Worm (Caenorhabditis elegans) whole organism, L4 larva: ENCODE results near the gene hira-1.

Source experiments
- F37D6.2 ChIP-seq: sonication (generic microtip); optimal IDR thresholded peaks from 2 replicates; lab custom pipeline; 2016; ENCODE audit warnings: mild to moderate bottlenecking, missing genetic modification characterization, missing compliant biosample characterization
- R02D3.7 ChIP-seq: fragments of 150-350 bp; sonication (generic microtip); optimal IDR thresholded peaks from 3 replicates; lab custom pipeline; 2014; ENCODE audit warnings: missing biosample characterization, missing genetic modification characterization
- T20F7.1 ChIP-seq: fragments of 200-800 bp; sonication (Bioruptor generic); optimal IDR thresholded peaks from 2 replicates; lab custom pipeline; 2018; ENCODE audit warnings: mild to moderate bottlenecking, missing genetic modification characterization, missing compliant biosample characterization
- Y48G9A.11 ChIP-seq: fragments of 200-800 bp; sonication (Bioruptor generic); IDR thresholded peaks from 2 replicates; pipeline ENCODE4 v1.3.6; 2022; ENCODE audit warnings: missing genetic modification reagents, missing genetic modification characterization, missing compliant biosample characterization
- Y5F2A.4 ChIP-seq: fragments of 200-800 bp; sonication (Bioruptor generic); optimal IDR thresholded peaks from 2 replicates; lab custom pipeline; 2018; ENCODE audit warnings: mild to moderate bottlenecking, missing genetic modification characterization, missing compliant biosample characterization
- Y75B8A.6 ChIP-seq: fragments of 200-800 bp; sonication (Bioruptor generic); IDR thresholded peaks from 2 replicates; pipeline ENCODE4 v1.3.6; 2022; ENCODE audit warnings: missing genetic modification reagents, missing genetic modification characterization, missing compliant biosample characterization
- aha-1 ChIP-seq: fragments of 150-350 bp; peaks from one replicate; lab custom pipeline; 2014; ENCODE audit warnings: missing biosample characterization, missing genetic modification characterization
- attf-4 ChIP-seq: sonication (generic microtip); optimal IDR thresholded peaks from 3 replicates; lab custom pipeline; 2017; ENCODE audit warnings: missing biosample characterization, missing genetic modification characterization
- ceh-20 ChIP-seq: fragments of 200-800 bp; sonication (Bioruptor generic); IDR thresholded peaks from 2 replicates; pipeline ENCODE4 v1.3.6; 2022; ENCODE audit warnings: missing genetic modification reagents, missing genetic modification characterization, missing compliant biosample characterization
- daf-16 ChIP-seq, 3 experiments: sonication (generic microtip); optimal IDR thresholded peaks; 2 replicates each; lab custom pipeline; 2016 to 2017; ENCODE audit warnings: missing genetic modification characterization in 3 of 3, missing genetic modification reagents in 3 of 3, mild to moderate bottlenecking in 2 of 3, missing compliant biosample characterization in 2 of 3, missing biosample characterization in 1 of 3, moderate library complexity in 1 of 3
- daf-8 ChIP-seq: fragments of 200-800 bp; sonication (Bioruptor generic); IDR thresholded peaks from 2 replicates; pipeline ENCODE4 v1.3.6; 2022; ENCODE audit warnings: missing genetic modification characterization, missing compliant biosample characterization
- dmd-6 ChIP-seq: fragments of 200-800 bp; sonication (Bioruptor generic); IDR thresholded peaks from 2 replicates; pipeline ENCODE4 v1.3.6; 2022; ENCODE audit warnings: missing genetic modification reagents, missing genetic modification characterization, missing compliant biosample characterization
- dpl-1 ChIP-seq: fragments of 150-350 bp; optimal IDR thresholded peaks from 2 replicates; lab custom pipeline; 2014; ENCODE audit warnings: missing biosample characterization, missing genetic modification reagents, missing genetic modification characterization
- duxl-1 ChIP-seq: sonication (generic microtip); optimal IDR thresholded peaks from 2 replicates; lab custom pipeline; 2016; ENCODE audit warnings: mild to moderate bottlenecking, missing genetic modification characterization, moderate library complexity, missing compliant biosample characterization; ENCODE audit not compliant: poor library complexity
- egl-43 ChIP-seq: fragments of 200-800 bp; sonication (Bioruptor generic); IDR thresholded peaks from 2 replicates; pipeline ENCODE4 v1.3.6; 2022; ENCODE audit warnings: missing genetic modification reagents, missing genetic modification characterization, missing compliant biosample characterization
- fos-1 ChIP-seq: fragments of 150-350 bp; optimal IDR thresholded peaks from 2 replicates; lab custom pipeline; 2014; ENCODE audit warnings: missing biosample characterization, missing genetic modification characterization
- gei-8 ChIP-seq: fragments of 200-800 bp; sonication (Bioruptor generic); optimal IDR thresholded peaks from 2 replicates; lab custom pipeline; 2018; ENCODE audit warnings: mild to moderate bottlenecking, missing genetic modification characterization, missing compliant biosample characterization
- hlh-30 ChIP-seq: sonication (generic microtip); optimal IDR thresholded peaks from 2 replicates; lab custom pipeline; 2017; ENCODE audit warnings: antibody characterized with exemption, mild to moderate bottlenecking, missing genetic modification characterization, missing compliant biosample characterization; ENCODE audit not compliant: insufficient read depth
- hmg-1.1 ChIP-seq: fragments of 200-800 bp; sonication (Bioruptor generic); IDR thresholded peaks from 2 replicates; pipeline ENCODE4 v1.3.6; 2022; ENCODE audit warnings: missing genetic modification reagents, missing genetic modification characterization, missing compliant biosample characterization
- lim-7 ChIP-seq: fragments of 200-800 bp; sonication (Bioruptor generic); IDR thresholded peaks from 2 replicates; pipeline ENCODE4 v1.3.6; 2022; ENCODE audit warnings: missing genetic modification characterization, missing compliant biosample characterization
- lin-13 ChIP-seq: fragments of 150-350 bp; optimal IDR thresholded peaks from 2 replicates; lab custom pipeline; 2014; ENCODE audit warnings: missing biosample characterization, missing genetic modification reagents, missing genetic modification characterization
- lin-15B ChIP-seq: fragments of 150-350 bp; sonication (generic microtip); optimal IDR thresholded peaks from 3 replicates; lab custom pipeline; 2014; ENCODE audit warnings: missing biosample characterization, missing genetic modification characterization
- lin-29 ChIP-seq: fragments of 200-800 bp; sonication (Bioruptor generic); IDR thresholded peaks from 2 replicates; pipeline ENCODE4 v1.3.6; 2022; ENCODE audit warnings: missing genetic modification reagents, missing genetic modification characterization, missing compliant biosample characterization
- lir-3 ChIP-seq: sonication (generic microtip); optimal IDR thresholded peaks from 2 replicates; lab custom pipeline; 2016; ENCODE audit warnings: mild to moderate bottlenecking, missing genetic modification characterization, missing compliant biosample characterization
- lsy-2 ChIP-seq, 2 experiments: fragments of 150-350 bp in 1 of 2; sonication (generic microtip) in 1 of 2; optimal IDR thresholded peaks; 2 replicates each; lab custom pipeline; 2014 to 2017; ENCODE audit warnings: missing biosample characterization in 2 of 2, missing genetic modification characterization in 2 of 2
- madf-9 ChIP-seq: fragments of 200-800 bp; sonication (Bioruptor generic); conservative IDR thresholded peaks from 2 replicates; pipeline ENCODE4 v1.3.6; 2022; ENCODE audit warnings: missing genetic modification reagents, missing genetic modification characterization, missing compliant biosample characterization
- mdt-29 ChIP-seq: fragments of 200-800 bp; sonication (Bioruptor generic); IDR thresholded peaks from 2 replicates; pipeline ENCODE4 v1.3.6; 2022; ENCODE audit warnings: missing genetic modification reagents, missing genetic modification characterization, missing compliant biosample characterization
- mxl-2 ChIP-seq: fragments of 200-800 bp; sonication (Bioruptor generic); conservative IDR thresholded peaks from 2 replicates; pipeline ENCODE4 v1.3.6; 2022; ENCODE audit warnings: missing genetic modification reagents, missing genetic modification characterization, missing compliant biosample characterization
- nhr-10 ChIP-seq: fragments of 150-350 bp; optimal IDR thresholded peaks from 2 replicates; lab custom pipeline; 2014; ENCODE audit warnings: missing biosample characterization, missing genetic modification characterization
- nhr-102 ChIP-seq: sonication (generic microtip); optimal IDR thresholded peaks from 2 replicates; lab custom pipeline; 2016; ENCODE audit warnings: mild to moderate bottlenecking, missing genetic modification characterization, moderate library complexity, missing compliant biosample characterization
- nhr-11 ChIP-seq: fragments of 150-350 bp; optimal IDR thresholded peaks from 2 replicates; lab custom pipeline; 2014; ENCODE audit warnings: missing biosample characterization, missing genetic modification characterization
- nhr-25 ChIP-seq: sonication (generic microtip); optimal IDR thresholded peaks from 2 replicates; lab custom pipeline; 2017; ENCODE audit warnings: missing genetic modification characterization, mild to moderate bottlenecking, missing compliant biosample characterization, antibody characterized with exemption, moderate library complexity, borderline replicate concordance; ENCODE audit not compliant: insufficient read depth
- nhr-28 ChIP-seq: fragments of 150-350 bp; optimal IDR thresholded peaks from 2 replicates; lab custom pipeline; 2014; ENCODE audit warnings: missing biosample characterization, missing genetic modification characterization
- nhr-42 ChIP-seq: fragments of 200-800 bp; sonication (Bioruptor generic); IDR thresholded peaks from 2 replicates; pipeline ENCODE4 v1.3.6; 2022; ENCODE audit warnings: missing genetic modification characterization, missing compliant biosample characterization
- nhr-48 ChIP-seq: sonication (generic microtip); optimal IDR thresholded peaks from 2 replicates; lab custom pipeline; 2016; ENCODE audit warnings: mild to moderate bottlenecking, missing genetic modification characterization, missing compliant biosample characterization
- nhr-6 ChIP-seq: fragments of 150-350 bp; optimal IDR thresholded peaks from 2 replicates; lab custom pipeline; 2014; ENCODE audit warnings: missing biosample characterization, missing genetic modification characterization
- pha-4 ChIP-seq, 2 experiments: fragments of 150-350 bp in 1 of 2; fragments of 200-800 bp in 1 of 2; sonication (Bioruptor generic) in 1 of 2; IDR thresholded peaks in 1 of 2; optimal IDR thresholded peaks in 1 of 2; 2 replicates each; pipeline versions ENCODE4 v1.3.6 to Lab custom; 2014 to 2022; ENCODE audit warnings: missing genetic modification characterization in 2 of 2, missing genetic modification reagents in 2 of 2, missing biosample characterization in 1 of 2, missing compliant biosample characterization in 1 of 2
- pqm-1 ChIP-seq: sonication (generic microtip); optimal IDR thresholded peaks from 2 replicates; lab custom pipeline; 2017; ENCODE audit warnings: missing biosample characterization, missing genetic modification characterization
- saeg-2 ChIP-seq: fragments of 200-800 bp; sonication (Bioruptor generic); IDR thresholded peaks from 2 replicates; pipeline ENCODE4 v1.3.6; 2022; ENCODE audit warnings: missing genetic modification reagents, missing genetic modification characterization, missing compliant biosample characterization
- sdz-12 ChIP-seq: fragments of 200-800 bp; sonication (Bioruptor generic); optimal IDR thresholded peaks from 2 replicates; lab custom pipeline; 2018; ENCODE audit warnings: mild to moderate bottlenecking, missing genetic modification characterization, missing compliant biosample characterization
- skn-1 ChIP-seq: fragments of 150-350 bp; optimal IDR thresholded peaks from 2 replicates; lab custom pipeline; 2014; ENCODE audit warnings: missing biosample characterization, missing genetic modification characterization
- unc-62 ChIP-seq, 3 experiments: fragments of 150-350 bp in 1 of 3; sonication (generic microtip); optimal IDR thresholded peaks in 2 of 3; peaks in 1 of 3; 1 replicate in 1 of 3; 2 replicates in 2 of 3; lab custom pipeline; 2014 to 2017; ENCODE audit warnings: missing biosample characterization in 3 of 3, missing genetic modification characterization in 3 of 3, missing genetic modification reagents in 3 of 3, missing genotype in 1 of 3
- vab-7 ChIP-seq: fragments of 200-800 bp; sonication (Bioruptor generic); IDR thresholded peaks from 2 replicates; pipeline ENCODE4 v1.3.6; 2022; ENCODE audit warnings: missing genetic modification reagents, missing genetic modification characterization, missing compliant biosample characterization
- zag-1 ChIP-seq: fragments of 150-350 bp; optimal IDR thresholded peaks from 2 replicates; lab custom pipeline; 2014; ENCODE audit warnings: missing biosample characterization, missing genetic modification characterization
- zfp-3 ChIP-seq: fragments of 200-800 bp; sonication (Bioruptor generic); conservative IDR thresholded peaks from 2 replicates; pipeline ENCODE4 v1.3.6; 2022; ENCODE audit warnings: missing genetic modification reagents, missing genetic modification characterization, missing compliant biosample characterization
- zip-11 ChIP-seq: fragments of 200-800 bp; sonication (Bioruptor generic); IDR thresholded peaks from 2 replicates; pipeline ENCODE4 v1.3.6; 2022; ENCODE audit warnings: missing genetic modification characterization, missing compliant biosample characterization
- zip-2 ChIP-seq: fragments of 150-350 bp; optimal IDR thresholded peaks from 2 replicates; lab custom pipeline; 2014; ENCODE audit warnings: missing biosample characterization, missing genetic modification characterization
- ztf-11 ChIP-seq: fragments of 150-350 bp; optimal IDR thresholded peaks from 2 replicates; lab custom pipeline; 2014; ENCODE audit warnings: missing biosample characterization, missing genetic modification characterization

Gene hira-1

DNA sequence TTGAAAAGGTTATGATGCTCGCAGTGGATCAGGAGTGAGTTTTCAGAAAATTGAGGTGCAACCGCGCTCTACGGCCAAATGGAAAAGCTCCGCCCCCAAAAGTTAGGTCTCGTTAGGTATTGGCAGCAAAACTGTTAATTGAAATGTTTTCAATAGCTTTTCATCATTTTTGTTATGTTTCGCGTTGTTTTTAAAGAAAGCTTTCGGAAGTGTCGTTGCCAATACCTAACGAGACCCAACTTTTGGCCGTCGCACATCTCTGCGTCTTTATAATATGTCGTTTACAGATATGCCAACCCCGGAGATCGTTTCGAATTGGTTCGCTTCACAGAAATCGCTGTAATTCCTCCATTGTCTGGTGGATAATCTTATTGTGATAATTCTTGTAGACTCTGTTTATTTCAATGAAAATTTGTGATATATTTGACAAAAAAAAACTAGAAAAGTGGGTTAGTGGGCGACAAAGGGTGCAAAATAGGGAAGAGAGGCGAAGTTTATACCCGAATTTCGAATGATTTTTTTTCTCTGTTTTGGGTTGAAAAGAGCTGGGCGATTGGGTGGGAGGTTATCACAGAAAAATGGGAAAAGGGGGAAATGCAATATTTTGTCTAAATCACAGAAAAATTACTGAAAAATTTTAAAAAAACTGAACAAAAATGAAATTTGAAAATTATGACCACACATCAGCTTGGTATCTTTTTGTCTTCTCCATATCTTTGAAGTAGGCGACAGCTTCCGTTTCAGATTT lies 5.5 kb downstream of the hira-1 start (continued):
- TF ChIP-seq zip-2 (tag; lab: Kevin White, UChicago) (no peak), attf-4 (no peak), ztf-11 (tag; lab: Kevin White, UChicago) (no peak), nhr-42 (GFP tag; lab: Robert Waterston, UW) (0 out of 2 replicates have a peak, but pooled peaks have one; percentile 4), daf-8 (no peak), Y5F2A.4 (no peak), fos-1 (tag; lab: Kevin White, UChicago) (no peak), saeg-2 (no peak), hlh-30 (no peak), nhr-102 (tag; lab: Kevin White, UChicago) (peak; percentile 83), lim-7 (GFP tag; lab: Robert Waterston, UW) (peak; percentile 58; the same call in 1 of the 2 replicates), pha-4 (GFP tag; IDR thresholded peaks at IDR 0.05; lab: Robert Waterston, UW) (no peak; the same call in none of the 2 replicates), pha-4 (tag; optimal IDR thresholded peaks at IDR 0.05; lab: Kevin White, UChicago) (no peak), lin-13 (GFP tag; lab: Kevin White, UChicago) (peak; percentile 54), lin-15B (no peak), unc-62 (GFP tag; optimal IDR thresholded peaks at IDR 0.05 in 1 of 2; lab: Kevin White, UChicago) (peak in 1 of 2 experiments; percentile 60), unc-62 (tag; optimal IDR thresholded peaks at IDR 0.05; lab: Kevin White, UChicago) (no peak), zip-11 (no peak), vab-7 (no peak), pqm-1 (no peak), dpl-1 (GFP tag; lab: Kevin White, UChicago) (no peak), hmg-1.1 (peak; percentile 29; the same call in 1 of the 2 replicates), madf-9 (GFP tag; lab: Robert Waterston, UW) (peak; percentile 61), F37D6.2 (tag; lab: Kevin White, UChicago) (no peak), Y48G9A.11 (GFP tag; lab: Robert Waterston, UW) (0 out of 2 replicates have a peak, but pooled peaks have one; percentile 30), R02D3.7 (tag; lab: Kevin White, UChicago) (no peak), nhr-6 (peak; percentile 38), duxl-1 (tag; lab: Kevin White, UChicago) (peak; percentile 66), nhr-10 (tag; lab: Kevin White, UChicago) (no peak), sdz-12 (GFP tag; lab: Kevin White, UChicago) (no peak), mdt-29 (GFP tag; lab: Robert Waterston, UW) (no peak; the same call in 1 of the 2 replicates), mxl-2 (GFP tag; lab: Robert Waterston, UW) (no peak), gei-8 (peak; percentile 34), skn-1 (tag; lab: Kevin White, UChicago) (no peak), lsy-2 (tag; optimal IDR thresholded peaks at IDR 0.05; lab: Kevin White, UChicago) (no peak), lir-3 (tag; lab: Kevin White, UChicago) (no peak), daf-16 (GFP tag; optimal IDR thresholded peaks at IDR 0.05; lab: Kevin White, UChicago) (no peak), daf-16 (tag; optimal IDR thresholded peaks at IDR 0.05; lab: Kevin White, UChicago) (peak; percentile 54), T20F7.1 (GFP tag; lab: Kevin White, UChicago) (peak; percentile 7), Y75B8A.6 (GFP tag; lab: Robert Waterston, UW) (no peak; the same call in 1 of the 2 replicates), zag-1 (no peak), nhr-28 (tag; lab: Kevin White, UChicago) (no peak), ceh-20 (no peak; the same call in 1 of the 2 replicates), aha-1 (tag; lab: Kevin White, UChicago) (peak; percentile 97), nhr-25 (tag; lab: Kevin White, UChicago) (peak; percentile 27), dmd-6 (GFP tag; lab: Robert Waterston, UW) (peak; percentile 57), nhr-48 (peak; percentile 61), lin-29 (GFP tag; lab: Robert Waterston, UW) (no peak), nhr-11 (tag; lab: Kevin White, UChicago) (no peak), egl-43 (0 out of 2 replicates have a peak, but pooled peaks have one; percentile 7), zfp-3 (GFP tag; lab: Robert Waterston, UW) (peak; percentile 90)
